Worm (Caenorhabditis elegans): Measurements from ENCODE around the gene npp-9.
A peak's percentile ranks its signal among the peaks of the same experiment; 100 is the strongest.

The npp-9 gene

DNA sequence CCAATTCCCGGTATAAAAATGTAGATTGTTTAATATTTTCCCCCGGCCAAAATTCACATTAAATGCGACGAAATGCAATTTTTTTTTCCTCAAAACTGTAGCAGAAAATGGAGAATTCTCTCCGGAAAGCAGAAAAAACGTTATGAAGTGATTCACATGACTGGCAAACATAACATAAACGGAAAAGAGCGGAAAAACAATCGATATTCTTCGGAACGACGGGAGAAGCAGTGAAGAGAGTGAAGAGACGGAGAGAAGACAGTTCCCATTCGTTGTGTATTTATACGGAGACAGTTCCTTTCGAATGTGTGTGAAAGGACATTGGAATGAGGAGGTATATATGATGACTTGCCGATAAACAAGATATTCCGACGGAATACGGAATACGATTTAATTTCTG lies 9.2 kb downstream of the npp-9 start:
- TF ChIP-seq pha-4 (tag; optimal IDR thresholded peaks at IDR 0.05) (no peak), ces-1 (GFP tag; optimal IDR thresholded peaks at IDR 0.05) (no peak), nhr-237 (tag; optimal IDR thresholded peaks at IDR 0.05) (no peak), elt-1 (tag; optimal IDR thresholded peaks at IDR 0.05; ENCODE audit: borderline replicate concordance, insufficient read depth) (no peak), snpc-4 (tag; optimal IDR thresholded peaks at IDR 0.05) (no peak), unc-120 (tag; optimal IDR thresholded peaks at IDR 0.05; ENCODE audit: poor library complexity, severe bottlenecking) (no peak), zip-8 (tag; optimal IDR thresholded peaks at IDR 0.05) (no peak), lin-32 (GFP tag; optimal IDR thresholded peaks at IDR 0.05) (no peak), ztf-11 (tag; optimal IDR thresholded peaks at IDR 0.05) (no peak), lin-13 (tag; optimal IDR thresholded peaks at IDR 0.05) (no peak), sptf-1 (tag; optimal IDR thresholded peaks at IDR 0.05) (no peak), mab-5 (tag; optimal IDR thresholded peaks at IDR 0.05) (no peak), blmp-1 (tag; optimal IDR thresholded peaks at IDR 0.05) (no peak), tbx-8 (GFP tag; optimal IDR thresholded peaks at IDR 0.05) (no peak), bed-3 (GFP tag; optimal IDR thresholded peaks at IDR 0.05) (no peak), unc-62 (GFP tag; optimal IDR thresholded peaks at IDR 0.05) (no peak), hlh-1 (tag; optimal IDR thresholded peaks at IDR 0.05) (no peak), ham-2 (GFP tag; optimal IDR thresholded peaks at IDR 0.05) (no peak)

DNA sequence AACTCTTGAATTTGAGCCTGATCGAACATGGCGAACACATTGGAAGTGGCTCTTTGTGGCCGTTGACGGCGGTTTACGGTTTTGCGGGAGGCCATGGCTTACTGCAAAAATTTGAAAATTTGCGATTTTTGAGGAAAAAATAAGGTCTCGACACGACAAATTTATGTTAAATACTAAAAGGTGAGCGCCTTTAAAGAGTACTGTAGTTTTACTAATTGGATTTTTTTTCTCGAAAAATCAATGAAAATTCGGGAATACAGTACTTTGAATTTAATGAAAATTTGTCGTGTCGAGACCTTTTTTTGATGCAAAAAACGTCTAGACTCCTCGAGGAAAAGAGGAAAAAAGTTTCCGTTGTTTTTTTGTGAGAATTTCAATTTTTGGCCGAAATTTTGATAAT lies 10.6 kb downstream of the npp-9 start, which contains the start of gene mlc-4:
TSS of gene mlc-4 (minus strand) at position 101 of the 400 bp plus-strand sequence.
- no peak for TF ChIP-seq nhr-237 (tag; optimal IDR thresholded peaks at IDR 0.05)
- no peak for TF ChIP-seq M03D4.4 (tag; optimal IDR thresholded peaks at IDR 0.05)
- no peak for TF ChIP-seq mls-2 (tag; optimal IDR thresholded peaks at IDR 0.05)
- TF ChIP-seq ztf-11 (tag; optimal IDR thresholded peaks at IDR 0.05), result no peak
- TF ChIP-seq sem-2 (GFP tag; optimal IDR thresholded peaks at IDR 0.05), result no peak
- TF ChIP-seq nhr-76 (tag; optimal IDR thresholded peaks at IDR 0.05), result no peak
- TF ChIP-seq blmp-1 (tag; optimal IDR thresholded peaks at IDR 0.05), result no peak
- no peak for TF ChIP-seq flh-1 (GFP tag; optimal IDR thresholded peaks at IDR 0.05)
- TF ChIP-seq ceh-83 (GFP tag; optimal IDR thresholded peaks at IDR 0.05), result no peak
- no peak for TF ChIP-seq unc-62 (GFP tag; optimal IDR thresholded peaks at IDR 0.05)
- TF ChIP-seq cnd-1 (tag; optimal IDR thresholded peaks at IDR 0.05), result no peak
- TF ChIP-seq sptf-1 (tag; optimal IDR thresholded peaks at IDR 0.05), result no peak
- TF ChIP-seq elt-3 (tag; optimal IDR thresholded peaks at IDR 0.05), result no peak
- TF ChIP-seq ham-2 (GFP tag; optimal IDR thresholded peaks at IDR 0.05), result no peak
- no peak for TF ChIP-seq unc-120 (tag; optimal IDR thresholded peaks at IDR 0.05; ENCODE audit: poor library complexity, severe bottlenecking)
- TF ChIP-seq tbx-8 (GFP tag; optimal IDR thresholded peaks at IDR 0.05), result no peak
- TF ChIP-seq drap-1 (GFP tag; optimal IDR thresholded peaks at IDR 0.05), result no peak
- TF ChIP-seq snpc-4 (tag; optimal IDR thresholded peaks at IDR 0.05), result no peak
- no peak for TF ChIP-seq bed-3 (GFP tag; optimal IDR thresholded peaks at IDR 0.05)
- no peak for TF ChIP-seq ces-1 (GFP tag; optimal IDR thresholded peaks at IDR 0.05)

DNA sequence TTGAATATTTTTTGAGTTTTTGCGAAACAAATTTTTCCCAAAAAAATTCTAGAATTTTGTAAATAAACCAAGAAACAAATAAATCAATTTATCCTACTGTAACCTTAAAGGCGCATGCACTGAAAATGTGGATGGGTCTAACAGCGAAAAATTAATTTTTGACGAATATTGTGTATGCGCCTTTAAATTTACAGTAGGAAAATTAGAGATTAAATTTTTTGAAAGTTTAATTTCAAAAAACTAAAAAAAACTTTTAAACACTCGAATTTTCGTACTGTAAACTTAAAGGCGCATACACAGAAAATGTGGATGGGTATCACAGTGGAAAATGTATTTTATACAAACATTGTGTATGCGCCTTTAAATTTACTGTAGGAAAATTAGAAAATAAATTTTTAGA lies 14.1 kb downstream of the npp-9 start:
- TF ChIP-seq ceh-43 (GFP tag; optimal IDR thresholded peaks at IDR 0.05), result no peak
- TF ChIP-seq M03D4.4 (tag; optimal IDR thresholded peaks at IDR 0.05), result no peak
- TF ChIP-seq hlh-1 (tag; optimal IDR thresholded peaks at IDR 0.05), result no peak
- TF ChIP-seq unc-39 (tag; optimal IDR thresholded peaks at IDR 0.05), result no peak
- TF ChIP-seq drap-1 (GFP tag; optimal IDR thresholded peaks at IDR 0.05), result no peak
- TF ChIP-seq sem-2 (GFP tag; optimal IDR thresholded peaks at IDR 0.05), result no peak
- no peak for TF ChIP-seq pha-4 (tag; optimal IDR thresholded peaks at IDR 0.05)
- no peak for TF ChIP-seq tbx-8 (GFP tag; optimal IDR thresholded peaks at IDR 0.05)
- TF ChIP-seq bed-3 (GFP tag; optimal IDR thresholded peaks at IDR 0.05), result no peak
- no peak for TF ChIP-seq mab-5 (tag; optimal IDR thresholded peaks at IDR 0.05)
- TF ChIP-seq sptf-1 (tag; optimal IDR thresholded peaks at IDR 0.05), result no peak
- TF ChIP-seq nhr-76 (tag; optimal IDR thresholded peaks at IDR 0.05), result no peak
- TF ChIP-seq ham-2 (GFP tag; optimal IDR thresholded peaks at IDR 0.05), result no peak

ce11 chrIII:3389426-3390020 lies 14.8 kb downstream of the npp-9 start, which contains the start of the genes elmd-1 and hecw-1:
Gene elmd-1, plus strand, starts transcription at chrIII:3389919.
Gene hecw-1, minus strand, starts transcription at chrIII:3389970.
- TF ChIP-seq ceh-43 (GFP tag; optimal IDR thresholded peaks at IDR 0.05) (no peak), flh-1 (GFP tag; optimal IDR thresholded peaks at IDR 0.05) (no peak), sem-2 (GFP tag; optimal IDR thresholded peaks at IDR 0.05) (peak; percentile 39), sptf-1 (tag; optimal IDR thresholded peaks at IDR 0.05) (peak; percentile 13), unc-62 (GFP tag; optimal IDR thresholded peaks at IDR 0.05) (peak; percentile 48), cnd-1 (tag; optimal IDR thresholded peaks at IDR 0.05) (peak; percentile 43), ces-1 (GFP tag; optimal IDR thresholded peaks at IDR 0.05) (no peak), drap-1 (GFP tag; optimal IDR thresholded peaks at IDR 0.05) (peak; percentile 57), lin-13 (tag; optimal IDR thresholded peaks at IDR 0.05) (no peak), mls-2 (tag; optimal IDR thresholded peaks at IDR 0.05) (peak; percentile 34), unc-120 (tag; optimal IDR thresholded peaks at IDR 0.05; ENCODE audit: poor library complexity, severe bottlenecking) (peak; percentile 49), nhr-2 (tag; optimal IDR thresholded peaks at IDR 0.05) (no peak)
